Worm (Caenorhabditis elegans) whole organism, midembryonic: ENCODE results near the gene mec-17.
A peak's percentile ranks its signal among the peaks of the same experiment; 100 is the strongest.

Source experiments
- T22C8.4 ChIP-seq: fragments of 200-800 bp; sonication (Bioruptor generic); IDR thresholded peaks from 2 replicates; pipeline ENCODE4 v1.3.6; 2022; ENCODE audit warnings: missing genetic modification characterization, missing compliant biosample characterization
- cog-1 ChIP-seq: sonication (generic microtip); optimal IDR thresholded peaks from 2 replicates; lab custom pipeline; 2016; ENCODE audit warnings: missing genetic modification characterization, missing compliant biosample characterization
- flt-1 ChIP-seq: fragments of 200-800 bp; sonication (Bioruptor generic); IDR thresholded peaks from 2 replicates; pipeline ENCODE4 v1.3.6; 2022; ENCODE audit warnings: missing genetic modification characterization, missing compliant biosample characterization
- klf-2 ChIP-seq: fragments of 200-800 bp; sonication (Bioruptor generic); conservative IDR thresholded peaks from 2 replicates; pipeline ENCODE4 v1.3.6; 2022; ENCODE audit warnings: missing genetic modification reagents, missing genetic modification characterization, missing compliant biosample characterization
- med-1 ChIP-seq: sonication (generic microtip); optimal IDR thresholded peaks from 2 replicates; lab custom pipeline; 2017; ENCODE audit warnings: missing genetic modification characterization, mild to moderate bottlenecking, missing compliant biosample characterization, antibody characterized with exemption, missing genetic modification reagents; ENCODE audit not compliant: insufficient read depth
- ref-1 ChIP-seq: fragments of 200-800 bp; sonication (Bioruptor generic); conservative IDR thresholded peaks from 2 replicates; pipeline ENCODE4 v1.3.6; 2022; ENCODE audit warnings: missing genetic modification reagents, missing genetic modification characterization, missing compliant biosample characterization
- tab-1 ChIP-seq: fragments of 200-800 bp; sonication (Bioruptor generic); IDR thresholded peaks from 2 replicates; pipeline ENCODE4 v1.3.6; 2022; ENCODE audit warnings: missing genetic modification characterization, missing compliant biosample characterization
- ztf-23 ChIP-seq: fragments of 200-800 bp; sonication (Bioruptor generic); IDR thresholded peaks from 2 replicates; pipeline ENCODE4 v1.3.6; 2022; ENCODE audit warnings: missing genetic modification reagents, missing genetic modification characterization, missing compliant biosample characterization
- ztf-29 ChIP-seq: fragments of 200-800 bp; sonication (Bioruptor generic); IDR thresholded peaks from 2 replicates; pipeline ENCODE4 v1.3.6; 2022; ENCODE audit warnings: missing genetic modification reagents, missing genetic modification characterization, missing compliant biosample characterization

The mec-17 gene

DNA sequence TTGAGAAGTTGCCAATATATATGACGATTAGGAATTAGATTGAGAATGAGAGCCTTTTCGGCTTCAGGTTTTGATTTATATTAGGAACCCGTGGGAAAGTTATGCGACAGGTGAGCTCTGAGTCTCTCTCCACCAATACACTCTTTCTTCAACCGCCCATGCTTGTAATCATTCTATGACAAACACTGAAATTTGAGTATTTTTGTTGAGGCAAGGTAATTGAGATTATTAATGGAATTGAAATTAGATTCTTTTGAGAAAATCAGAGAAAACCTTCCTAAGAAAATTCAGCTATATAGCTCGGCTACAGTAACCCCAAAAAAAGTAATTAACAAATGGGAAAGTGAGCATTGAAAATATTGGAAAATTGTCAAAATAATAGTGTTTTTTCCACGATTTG lies 31.1 kb downstream of the mec-17 start, which contains the start of gene ceh-19:
TSS of gene ceh-19 (minus strand) at position 101 of the 400 bp plus-strand sequence.
- TF ChIP-seq cog-1 (tag; lab: Kevin White, UChicago) = no peak
- no peak for TF ChIP-seq T22C8.4 (GFP tag; lab: Robert Waterston, UW)
- no peak for TF ChIP-seq tab-1 (GFP tag; lab: Robert Waterston, UW)
- no peak for TF ChIP-seq klf-2 (GFP tag; lab: Robert Waterston, UW)
- TF ChIP-seq flt-1 (GFP tag; lab: Robert Waterston, UW) = no peak
- TF ChIP-seq ztf-23 (GFP tag; lab: Robert Waterston, UW) = no peak
- TF ChIP-seq ref-1 = no peak
- TF ChIP-seq ztf-29 = no peak
- TF ChIP-seq med-1 (GFP tag; lab: Kevin White, UChicago) = no peak

DNA sequence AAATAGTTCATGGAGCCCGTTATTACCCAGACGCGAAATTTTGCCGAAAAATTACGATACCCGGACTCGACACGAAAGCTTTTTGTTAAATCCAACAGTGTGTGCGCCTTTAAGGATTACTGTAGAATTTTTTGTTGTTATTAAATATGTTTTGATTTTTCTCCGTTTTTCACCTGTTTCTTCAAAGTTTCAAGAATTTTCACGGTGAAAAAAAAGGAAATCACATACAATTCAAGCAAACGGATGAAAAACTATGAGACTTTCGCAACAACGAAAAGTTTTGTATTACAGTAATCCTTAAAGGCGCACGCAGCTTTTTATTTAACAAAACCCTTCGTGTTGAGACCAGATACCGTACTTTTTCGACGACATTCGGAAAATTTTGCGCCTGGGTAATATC lies 33.0 kb downstream of the mec-17 start:
- TF ChIP-seq ztf-23 (GFP tag; lab: Robert Waterston, UW) (no peak), med-1 (GFP tag; lab: Kevin White, UChicago) (no peak), ztf-29 (no peak), klf-2 (GFP tag; lab: Robert Waterston, UW) (no peak), T22C8.4 (GFP tag; lab: Robert Waterston, UW) (no peak), cog-1 (tag; lab: Kevin White, UChicago) (no peak), tab-1 (GFP tag; lab: Robert Waterston, UW) (no peak), flt-1 (GFP tag; lab: Robert Waterston, UW) (no peak), ref-1 (no peak)

DNA sequence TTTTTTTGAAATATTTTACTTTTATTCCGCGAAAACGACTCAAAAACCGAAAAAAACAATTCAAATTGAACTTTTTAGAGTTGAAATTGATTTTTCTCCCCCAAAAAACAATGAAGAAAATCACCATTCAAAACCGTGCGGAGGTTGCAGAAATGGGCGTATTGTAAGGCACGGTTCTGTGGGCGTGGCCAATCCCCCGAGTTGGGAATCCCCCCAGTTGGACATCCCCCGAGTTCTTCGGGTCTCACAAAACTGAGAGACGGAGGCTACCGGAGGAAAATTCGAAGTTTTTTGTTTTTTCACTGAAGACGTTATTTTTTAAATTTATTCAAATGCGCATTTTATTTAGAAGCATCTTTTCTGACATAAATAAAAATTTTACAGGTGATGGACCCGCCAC lies 38.7 kb downstream of the mec-17 start, which contains the start of gene mcm-3AP:
TSS of gene mcm-3AP (plus strand) at position 383 of the 400 bp plus-strand sequence.
- peak; percentile 65 for TF ChIP-seq T22C8.4 (GFP tag; lab: Robert Waterston, UW)
- 0 out of 2 replicates have a peak, but pooled peaks have one; percentile 26 for TF ChIP-seq tab-1 (GFP tag; lab: Robert Waterston, UW)
- peak; percentile 84 for TF ChIP-seq ztf-23 (GFP tag; lab: Robert Waterston, UW)
- peak; percentile 83 for TF ChIP-seq flt-1 (GFP tag; lab: Robert Waterston, UW)
- TF ChIP-seq klf-2 (GFP tag; lab: Robert Waterston, UW) = peak; percentile 80

DNA sequence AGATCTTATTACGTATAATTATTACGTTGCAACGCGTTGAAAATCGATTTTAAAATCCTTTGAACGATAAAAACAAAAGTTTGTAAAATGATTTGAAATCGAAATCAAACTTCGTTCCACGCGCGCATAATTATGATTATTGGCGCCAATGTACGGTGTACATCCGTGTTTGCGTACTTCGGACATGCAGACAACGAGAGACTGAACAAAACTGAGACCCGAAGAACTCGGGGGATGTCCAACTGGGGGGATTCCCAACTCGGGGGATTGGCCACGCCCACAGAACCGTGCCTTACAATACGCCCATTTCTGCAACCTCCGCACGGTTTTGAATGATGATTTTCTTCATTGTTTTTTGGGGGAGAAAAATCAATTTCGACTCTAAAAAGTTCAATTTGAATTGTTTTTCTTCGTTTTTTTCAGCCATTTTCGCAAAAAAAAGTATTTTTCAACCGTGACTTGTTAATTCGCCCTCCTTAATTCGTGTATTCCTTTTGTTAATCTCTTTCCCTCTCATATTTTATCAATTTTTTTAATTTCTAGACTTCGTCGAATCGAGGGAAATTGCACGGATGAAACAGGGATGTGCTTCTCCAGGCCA lies 40.0 kb downstream of the mec-17 start, which contains the start of gene F20D12.12:
TSS of gene F20D12.12 (plus strand) at position 542 of the 601 bp plus-strand sequence.
- TF ChIP-seq klf-2 (GFP tag; lab: Robert Waterston, UW) (0 out of 2 replicates have a peak, but pooled peaks have one; percentile 45), ztf-23 (GFP tag; lab: Robert Waterston, UW) (peak; percentile 87), tab-1 (GFP tag; lab: Robert Waterston, UW) (peak; percentile 37; the same call in 1 of the 2 replicates), T22C8.4 (GFP tag; lab: Robert Waterston, UW) (peak; percentile 47; the same call in 1 of the 2 replicates), flt-1 (GFP tag; lab: Robert Waterston, UW) (peak; percentile 84), cog-1 (tag; lab: Kevin White, UChicago) (peak; percentile 66)

DNA sequence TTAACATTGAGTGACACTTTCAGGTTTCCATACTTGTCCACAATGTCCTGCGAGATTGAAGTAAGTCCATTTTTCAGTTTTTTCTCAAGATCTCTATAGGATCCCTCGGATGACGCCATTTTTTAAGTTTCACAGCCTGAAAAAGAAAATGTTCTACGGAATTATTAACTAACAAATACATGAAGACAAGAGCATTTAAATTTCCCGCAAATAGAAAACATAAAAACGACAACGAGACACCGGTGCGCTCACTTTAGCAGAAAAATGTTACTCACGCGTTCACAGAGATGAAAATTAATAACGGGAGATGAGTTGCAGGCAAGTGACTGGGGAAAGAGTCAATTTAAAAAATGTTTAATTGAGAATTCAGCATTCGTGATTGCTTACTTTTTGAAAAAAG lies 40.5 kb downstream of the mec-17 start, which contains the start of gene czw-1:
TSS of gene czw-1 (minus strand) at position 369 of the 400 bp plus-strand sequence.
- TF ChIP-seq cog-1 (tag; lab: Kevin White, UChicago) (no peak), flt-1 (GFP tag; lab: Robert Waterston, UW) (no peak)

DNA sequence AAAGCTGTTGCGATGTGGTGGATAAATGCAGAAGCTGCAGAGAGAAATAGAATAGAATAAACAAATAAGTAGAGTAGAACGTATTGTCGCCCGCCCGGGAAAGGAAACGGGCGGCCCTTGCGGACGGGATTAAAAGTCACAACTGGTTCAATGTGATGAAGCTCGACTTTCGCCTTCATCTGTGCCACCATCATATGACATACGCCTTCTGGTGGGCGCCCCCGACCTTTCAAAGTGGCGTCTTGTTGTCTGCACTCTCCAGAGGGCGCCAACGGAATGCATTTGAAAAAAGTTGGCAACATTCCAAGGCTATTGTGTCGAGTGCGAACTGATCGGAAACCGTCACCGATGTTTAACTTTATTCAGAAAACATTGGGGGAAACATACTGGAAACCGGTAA lies 43.7 kb downstream of the mec-17 start:
- TF ChIP-seq med-1 (GFP tag; lab: Kevin White, UChicago) = no peak
- no peak for TF ChIP-seq ztf-23 (GFP tag; lab: Robert Waterston, UW)
- TF ChIP-seq tab-1 (GFP tag; lab: Robert Waterston, UW) = no peak
- TF ChIP-seq ztf-29 = no peak
- no peak for TF ChIP-seq cog-1 (tag; lab: Kevin White, UChicago)
- TF ChIP-seq T22C8.4 (GFP tag; lab: Robert Waterston, UW) = no peak
- no peak for TF ChIP-seq ref-1
- TF ChIP-seq flt-1 (GFP tag; lab: Robert Waterston, UW) = no peak
- TF ChIP-seq klf-2 (GFP tag; lab: Robert Waterston, UW) = no peak

DNA sequence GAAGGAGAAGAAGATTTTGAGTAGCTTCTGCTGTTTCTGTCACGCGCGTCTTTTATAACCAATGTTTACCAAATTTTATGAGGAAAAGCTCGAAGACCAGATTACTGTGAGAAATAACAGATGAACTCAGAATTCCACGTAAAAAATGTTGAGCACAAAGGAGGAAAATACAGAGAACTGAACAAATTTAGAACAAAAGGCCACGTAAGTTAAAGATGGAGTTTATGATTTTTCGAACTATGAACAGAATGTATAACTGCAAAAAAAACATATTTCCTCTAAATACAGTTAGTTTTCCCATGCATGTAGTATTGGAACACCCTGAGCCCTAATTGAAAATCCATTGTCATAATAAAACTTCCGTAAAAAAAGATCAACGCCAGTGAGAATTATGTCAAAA lies 46.1 kb downstream of the mec-17 start, which contains the start of gene exc-9:
TSS of gene exc-9 (minus strand) at position 101 of the 400 bp plus-strand sequence.
- no peak for TF ChIP-seq ztf-29
- no peak for TF ChIP-seq ref-1
- no peak for TF ChIP-seq cog-1 (tag; lab: Kevin White, UChicago)
- no peak for TF ChIP-seq ztf-23 (GFP tag; lab: Robert Waterston, UW)
- TF ChIP-seq tab-1 (GFP tag; lab: Robert Waterston, UW) = no peak
- TF ChIP-seq med-1 (GFP tag; lab: Kevin White, UChicago) = no peak
- no peak for TF ChIP-seq flt-1 (GFP tag; lab: Robert Waterston, UW)
- TF ChIP-seq klf-2 (GFP tag; lab: Robert Waterston, UW) = no peak
- TF ChIP-seq T22C8.4 (GFP tag; lab: Robert Waterston, UW) = no peak

DNA sequence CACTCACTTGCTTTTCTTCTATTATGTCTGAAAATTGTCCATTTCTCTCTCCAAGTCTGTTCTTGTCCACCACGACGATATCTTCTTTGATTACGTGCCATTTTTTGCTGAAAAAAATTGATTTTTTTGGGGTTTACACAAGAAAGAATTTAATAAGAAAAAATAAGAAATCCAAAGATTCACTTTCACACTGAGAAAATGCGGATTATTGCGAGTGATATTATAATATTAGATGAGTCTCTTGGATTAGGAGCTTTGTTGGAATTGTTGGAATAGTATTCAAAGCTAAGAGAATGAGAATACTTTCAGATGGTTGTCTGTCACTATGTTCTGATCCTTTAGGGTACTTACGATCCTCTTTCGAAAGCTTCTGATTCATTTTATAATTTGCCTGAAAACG lies 48.1 kb downstream of the mec-17 start, which contains the start of gene F20D12.7:
TSS of gene F20D12.7 (minus strand) at position 101 of the 400 bp plus-strand sequence.
- no peak for TF ChIP-seq med-1 (GFP tag; lab: Kevin White, UChicago)
- no peak for TF ChIP-seq cog-1 (tag; lab: Kevin White, UChicago)
- no peak for TF ChIP-seq flt-1 (GFP tag; lab: Robert Waterston, UW)
- TF ChIP-seq tab-1 (GFP tag; lab: Robert Waterston, UW) = no peak
- no peak for TF ChIP-seq ztf-23 (GFP tag; lab: Robert Waterston, UW)
- TF ChIP-seq ztf-29 = no peak
- TF ChIP-seq ref-1 = no peak
- TF ChIP-seq klf-2 (GFP tag; lab: Robert Waterston, UW) = no peak
- no peak for TF ChIP-seq T22C8.4 (GFP tag; lab: Robert Waterston, UW)
